Worm (Caenorhabditis elegans) whole organism, L3 larva: ENCODE measurements around the gene ugt-32.

ENCODE experiments used
- aly-2 ChIP-seq: fragments of 150-350 bp; optimal IDR thresholded peaks from 2 replicates; lab custom pipeline; 2014; ENCODE audit warnings: missing biosample characterization, missing genetic modification characterization
- elt-1 ChIP-seq: fragments of 150-350 bp; optimal IDR thresholded peaks from 2 replicates; lab custom pipeline; 2014; ENCODE audit warnings: missing biosample characterization, missing genetic modification characterization
- elt-2 ChIP-seq: sonication (generic microtip); optimal IDR thresholded peaks from 2 replicates; lab custom pipeline; 2016; ENCODE audit warnings: missing genetic modification reagents, mild to moderate bottlenecking, missing genetic modification characterization, missing compliant biosample characterization
- jun-1 ChIP-seq: fragments of 150-350 bp; optimal IDR thresholded peaks from 2 replicates; lab custom pipeline; 2014; ENCODE audit warnings: missing biosample characterization, missing genetic modification reagents, missing genetic modification characterization
- nhr-76 ChIP-seq: fragments of 150-350 bp; sonication (generic microtip); optimal IDR thresholded peaks from 5 replicates; lab custom pipeline; 2014; ENCODE audit warnings: missing biosample characterization, missing genetic modification characterization
- ztf-4 ChIP-seq: fragments of 150-350 bp; optimal IDR thresholded peaks from 2 replicates; lab custom pipeline; 2014; ENCODE audit warnings: missing biosample characterization, missing genetic modification characterization

DNA sequence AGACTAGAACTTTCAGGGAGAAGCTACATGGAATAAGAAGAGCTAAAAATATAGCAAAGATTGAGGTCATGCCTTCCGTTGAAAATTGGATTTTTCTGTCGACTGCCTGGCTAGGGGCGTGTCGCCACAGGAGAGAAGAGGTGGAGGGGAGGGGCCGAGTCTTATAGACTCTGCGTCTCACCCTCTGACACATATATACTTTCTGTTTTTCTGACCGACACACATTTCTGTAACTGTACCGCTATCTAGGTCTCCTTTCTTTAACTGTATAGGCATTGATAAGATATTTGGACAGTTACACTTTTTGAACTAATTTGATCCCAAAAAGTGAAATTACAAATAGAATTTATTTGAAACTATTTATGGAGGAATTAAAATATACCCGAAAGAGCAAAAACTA lies 2.3 kb downstream of the ugt-32 start:
- TF ChIP-seq nhr-76 (tag; lab: Kevin White, UChicago): no peak
- TF ChIP-seq aly-2 (tag; lab: Kevin White, UChicago): no peak
- TF ChIP-seq ztf-4 (tag; lab: Kevin White, UChicago): no peak
- no peak for TF ChIP-seq elt-2 (tag; lab: Kevin White, UChicago)
- TF ChIP-seq elt-1 (tag; lab: Kevin White, UChicago): no peak
- TF ChIP-seq jun-1 (tag; lab: Kevin White, UChicago): no peak
